Worm (Caenorhabditis elegans) whole organism, late embryonic: Measurements from ENCODE around the gene H12I19.115.

ENCODE experiments used
- C08G9.2 ChIP-seq: sonication (generic microtip); optimal IDR thresholded peaks from 2 replicates; lab custom pipeline; 2016; ENCODE audit warnings: mild to moderate bottlenecking, missing genetic modification characterization, moderate library complexity, missing compliant biosample characterization
- K02D7.2 ChIP-seq: sonication (generic microtip); optimal IDR thresholded peaks from 2 replicates; lab custom pipeline; 2017; ENCODE audit warnings: mild to moderate bottlenecking, missing genetic modification characterization, missing compliant biosample characterization
- K09A11.1 ChIP-seq: sonication (generic microtip); optimal IDR thresholded peaks from 2 replicates; lab custom pipeline; 2017; ENCODE audit warnings: antibody characterized with exemption, mild to moderate bottlenecking, missing genetic modification characterization, missing compliant biosample characterization; ENCODE audit not compliant: insufficient read depth
- T23F11.4 ChIP-seq: fragments of 200-800 bp; sonication (Bioruptor generic); optimal IDR thresholded peaks from 2 replicates; lab custom pipeline; 2018; ENCODE audit warnings: mild to moderate bottlenecking, missing genetic modification characterization, missing compliant biosample characterization
- Y22D7AL.16 ChIP-seq: sonication (generic microtip); optimal IDR thresholded peaks from 2 replicates; lab custom pipeline; 2016; ENCODE audit warnings: missing genetic modification characterization, missing compliant biosample characterization
- ahr-1 ChIP-seq: sonication (generic microtip); optimal IDR thresholded peaks from 2 replicates; lab custom pipeline; 2016; ENCODE audit warnings: missing genetic modification characterization, missing compliant biosample characterization
- ceh-19 ChIP-seq: fragments of 200-800 bp; sonication (Bioruptor generic); optimal IDR thresholded peaks from 2 replicates; lab custom pipeline; 2018; ENCODE audit warnings: mild to moderate bottlenecking, missing genetic modification characterization, missing compliant biosample characterization
- ceh-2 ChIP-seq: sonication (generic microtip); optimal IDR thresholded peaks from 2 replicates; lab custom pipeline; 2016; ENCODE audit warnings: missing genotype, missing genetic modification characterization, missing compliant biosample characterization
- ceh-22 ChIP-seq: sonication (generic microtip); optimal IDR thresholded peaks from 2 replicates; lab custom pipeline; 2017; ENCODE audit warnings: missing biosample characterization, missing genetic modification characterization
- ceh-24 ChIP-seq: sonication (generic microtip); optimal IDR thresholded peaks from 2 replicates; lab custom pipeline; 2016; ENCODE audit warnings: mild to moderate bottlenecking, missing genetic modification characterization, missing compliant biosample characterization
- ceh-30 ChIP-seq: fragments of 150-350 bp; optimal IDR thresholded peaks from 2 replicates; lab custom pipeline; 2014; ENCODE audit warnings: missing biosample characterization, missing genetic modification characterization
- ceh-45 ChIP-seq: fragments of 200-800 bp; sonication (Bioruptor generic); IDR thresholded peaks from 2 replicates; pipeline ENCODE4 v1.3.6; 2022; ENCODE audit warnings: missing genetic modification reagents, missing genetic modification characterization, missing compliant biosample characterization
- ceh-6 ChIP-seq: fragments of 200-800 bp; sonication (Bioruptor generic); optimal IDR thresholded peaks from 2 replicates; lab custom pipeline; 2018; ENCODE audit warnings: mild to moderate bottlenecking, missing genetic modification characterization, missing compliant biosample characterization
- dmd-4 ChIP-seq: sonication (generic microtip); optimal IDR thresholded peaks from 2 replicates; lab custom pipeline; 2016; ENCODE audit warnings: borderline replicate concordance, missing genetic modification characterization, missing compliant biosample characterization
- dve-1 ChIP-seq: sonication (generic microtip); optimal IDR thresholded peaks from 2 replicates; lab custom pipeline; 2017; ENCODE audit warnings: antibody characterized with exemption, mild to moderate bottlenecking, missing genetic modification characterization, missing compliant biosample characterization
- elt-4 ChIP-seq: sonication (generic microtip); optimal IDR thresholded peaks from 2 replicates; lab custom pipeline; 2016; ENCODE audit warnings: missing genetic modification characterization, missing compliant biosample characterization
- ets-4 ChIP-seq: sonication (generic microtip); optimal IDR thresholded peaks from 2 replicates; lab custom pipeline; 2016; ENCODE audit warnings: missing genetic modification characterization, missing compliant biosample characterization
- eyg-1 ChIP-seq: sonication (generic microtip); optimal IDR thresholded peaks from 2 replicates; lab custom pipeline; 2016; ENCODE audit warnings: missing genotype, missing genetic modification characterization, missing compliant biosample characterization
- fax-1 ChIP-seq: sonication (generic microtip); optimal IDR thresholded peaks from 2 replicates; lab custom pipeline; 2016; ENCODE audit warnings: missing genotype, missing genetic modification characterization, missing compliant biosample characterization
- hlh-13 ChIP-seq: fragments of 200-800 bp; sonication (Bioruptor generic); optimal IDR thresholded peaks from 2 replicates; lab custom pipeline; 2018; ENCODE audit warnings: mild to moderate bottlenecking, missing genetic modification characterization, missing compliant biosample characterization
- hlh-15 ChIP-seq: sonication (generic microtip); optimal IDR thresholded peaks from 2 replicates; lab custom pipeline; 2016; ENCODE audit warnings: missing genetic modification characterization, missing compliant biosample characterization
- hlh-30 ChIP-seq: sonication (generic microtip); optimal IDR thresholded peaks from 2 replicates; lab custom pipeline; 2017; ENCODE audit warnings: antibody characterized with exemption, missing genetic modification characterization, missing compliant biosample characterization; ENCODE audit not compliant: insufficient read depth
- lim-6 ChIP-seq: sonication (generic microtip); optimal IDR thresholded peaks from 2 replicates; lab custom pipeline; 2016; ENCODE audit warnings: missing genetic modification characterization, missing compliant biosample characterization
- nfya-1 ChIP-seq: sonication (generic microtip); optimal IDR thresholded peaks from 2 replicates; lab custom pipeline; 2017; ENCODE audit warnings: missing genetic modification characterization, mild to moderate bottlenecking, missing compliant biosample characterization, antibody characterized with exemption, moderate library complexity
- nhr-11 ChIP-seq: fragments of 150-350 bp; optimal IDR thresholded peaks from 2 replicates; lab custom pipeline; 2014; ENCODE audit warnings: missing biosample characterization, missing genetic modification characterization
- odd-2 ChIP-seq: sonication (generic microtip); optimal IDR thresholded peaks from 2 replicates; lab custom pipeline; 2017; ENCODE audit warnings: antibody characterized with exemption, mild to moderate bottlenecking, missing genetic modification characterization, missing compliant biosample characterization
- pag-3 ChIP-seq: sonication (generic microtip); optimal IDR thresholded peaks from 2 replicates; lab custom pipeline; 2016; ENCODE audit warnings: missing compliant biosample characterization, missing genetic modification characterization, borderline replicate concordance
- pat-9 ChIP-seq: fragments of 200-800 bp; sonication (Bioruptor generic); optimal IDR thresholded peaks from 2 replicates; lab custom pipeline; 2018; ENCODE audit warnings: mild to moderate bottlenecking, missing genetic modification characterization, moderate library complexity, missing compliant biosample characterization
- pax-1 ChIP-seq: fragments of 150-350 bp; optimal IDR thresholded peaks from 2 replicates; lab custom pipeline; 2014; ENCODE audit warnings: missing biosample characterization, missing genetic modification characterization
- pha-2 ChIP-seq: sonication (generic microtip); optimal IDR thresholded peaks from 2 replicates; lab custom pipeline; 2017; ENCODE audit warnings: mild to moderate bottlenecking, missing genetic modification characterization, missing compliant biosample characterization
- pqm-1 ChIP-seq: sonication (generic microtip); optimal IDR thresholded peaks from 2 replicates; lab custom pipeline; 2016; ENCODE audit warnings: missing genetic modification characterization, missing compliant biosample characterization
- pros-1 ChIP-seq: fragments of 150-350 bp; optimal IDR thresholded peaks from 2 replicates; lab custom pipeline; 2014; ENCODE audit warnings: missing biosample characterization, missing genetic modification reagents, missing genetic modification characterization
- ref-2 ChIP-seq: sonication (generic microtip); optimal IDR thresholded peaks from 2 replicates; lab custom pipeline; 2016; ENCODE audit warnings: missing genetic modification characterization, missing compliant biosample characterization
- rnt-1 ChIP-seq: sonication (generic microtip); optimal IDR thresholded peaks from 2 replicates; lab custom pipeline; 2016; ENCODE audit warnings: missing genetic modification characterization, missing compliant biosample characterization
- sox-4 ChIP-seq: sonication (generic microtip); optimal IDR thresholded peaks from 2 replicates; lab custom pipeline; 2017; ENCODE audit warnings: mild to moderate bottlenecking, missing genetic modification characterization, inconsistent platforms, missing compliant biosample characterization
- tbx-2 ChIP-seq: sonication (generic microtip); optimal IDR thresholded peaks from 2 replicates; lab custom pipeline; 2016; ENCODE audit warnings: missing genetic modification characterization, missing compliant biosample characterization
- tbx-7 ChIP-seq: sonication (generic microtip); optimal IDR thresholded peaks from 2 replicates; lab custom pipeline; 2016; ENCODE audit warnings: missing genotype, missing genetic modification characterization, missing compliant biosample characterization
- unc-3 ChIP-seq, 2 experiments: fragments of 200-800 bp in 1 of 2; sonication (Bioruptor generic) in 1 of 2; sonication (generic microtip) in 1 of 2; conservative IDR thresholded peaks in 1 of 2; optimal IDR thresholded peaks in 1 of 2; 2 replicates each; pipeline versions ENCODE4 v1.3.6 to Lab custom; 2016 to 2022; ENCODE audit warnings: missing compliant biosample characterization in 2 of 2, missing genetic modification characterization in 2 of 2, missing genetic modification reagents in 1 of 2
- zip-5 ChIP-seq: sonication (generic microtip); optimal IDR thresholded peaks from 2 replicates; lab custom pipeline; 2016; ENCODE audit warnings: missing genetic modification characterization, missing compliant biosample characterization
- ztf-16 ChIP-seq: sonication (generic microtip); optimal IDR thresholded peaks from 2 replicates; lab custom pipeline; 2017; ENCODE audit warnings: missing genetic modification characterization, missing compliant biosample characterization

Gene H12I19.115

DNA sequence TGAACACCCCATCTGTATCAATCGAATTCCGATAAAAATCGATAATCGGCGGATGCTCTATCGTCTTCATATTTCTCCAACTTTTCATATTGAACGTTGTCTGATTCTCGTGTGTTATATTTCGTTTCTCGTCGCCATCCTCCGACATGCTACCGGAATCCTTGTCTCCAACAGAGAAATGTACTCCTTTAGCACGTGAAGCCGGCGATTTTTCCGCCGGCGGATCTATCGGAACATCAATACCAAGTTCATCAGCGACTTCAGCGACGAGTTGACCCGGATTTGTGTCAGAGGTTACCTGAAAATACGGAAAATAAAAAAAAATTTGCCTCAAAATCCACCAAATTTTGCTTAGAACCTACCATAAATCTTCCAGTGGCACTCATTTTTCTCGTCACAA is 12.6 kb downstream of the H12I19.115 start:
- TF ChIP-seq unc-3 (GFP tag; conservative IDR thresholded peaks at IDR 0.05; lab: Robert Waterston, UW) (no peak), unc-3 (tag; optimal IDR thresholded peaks at IDR 0.05; lab: Kevin White, UChicago) (no peak), ceh-22 (tag; lab: Kevin White, UChicago) (no peak), zip-5 (tag; lab: Kevin White, UChicago) (no peak), elt-4 (tag; lab: Kevin White, UChicago) (no peak), dmd-4 (tag; lab: Kevin White, UChicago) (no peak), hlh-15 (no peak), pag-3 (no peak), ceh-24 (tag; lab: Kevin White, UChicago) (no peak), sox-4 (tag; lab: Kevin White, UChicago) (no peak), pqm-1 (tag; lab: Kevin White, UChicago) (no peak), tbx-2 (tag; lab: Kevin White, UChicago) (no peak), ets-4 (tag; lab: Kevin White, UChicago) (no peak), lim-6 (tag; lab: Kevin White, UChicago) (no peak), odd-2 (tag; lab: Kevin White, UChicago) (no peak)
- TF ChIP-seq, all 69 proteins: peak for 0

DNA sequence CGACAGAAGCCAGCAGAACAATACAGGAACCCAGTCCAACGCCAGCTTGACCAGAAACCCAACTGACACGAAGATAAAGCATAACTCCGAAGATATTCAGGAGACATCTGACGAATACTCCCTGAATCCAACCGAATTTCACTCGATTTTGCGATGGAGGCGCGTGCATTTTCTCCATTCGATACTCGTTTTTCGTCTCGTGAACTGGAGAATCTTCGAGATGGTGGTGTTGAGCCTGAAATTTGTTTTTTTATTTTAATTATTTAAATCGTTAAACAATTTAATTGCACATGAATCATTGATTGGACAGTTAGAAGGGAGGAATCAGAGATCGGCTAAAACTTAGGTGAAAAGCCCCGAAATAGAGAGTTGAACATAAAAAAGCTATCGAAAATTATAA is 13.3 kb downstream of the H12I19.115 start:
- TF ChIP-seq T23F11.4 (GFP tag; lab: Kevin White, UChicago) (no peak), K02D7.2 (tag; lab: Kevin White, UChicago) (no peak), ceh-45 (GFP tag; lab: Robert Waterston, UW) (no peak), ceh-19 (GFP tag; lab: Kevin White, UChicago) (no peak), ceh-30 (tag; lab: Kevin White, UChicago) (no peak)
- TF ChIP-seq, all 69 proteins: peak for 0

DNA sequence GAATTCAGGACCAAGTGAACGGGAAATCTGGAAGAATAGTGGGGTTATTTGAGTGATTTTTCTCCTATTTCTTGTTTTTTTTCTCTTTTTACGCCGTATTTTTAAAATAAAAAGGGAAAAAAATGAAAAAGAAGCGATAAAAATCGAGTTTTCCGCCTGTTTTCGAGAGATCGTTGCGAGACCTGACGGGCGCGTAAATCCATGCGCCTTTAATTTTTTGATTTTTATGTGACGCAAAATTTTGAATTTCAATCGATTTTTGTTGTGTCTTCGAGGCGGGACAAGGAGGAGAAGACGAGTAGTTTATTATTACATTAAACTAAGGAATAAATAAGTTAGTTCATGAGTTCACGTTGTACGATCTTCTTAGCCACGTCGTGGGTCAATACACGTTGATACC is 14.0 kb downstream of the H12I19.115 start:
- TF ChIP-seq eyg-1: no peak
- TF ChIP-seq pros-1 (tag; lab: Kevin White, UChicago): no peak
- no peak for TF ChIP-seq hlh-13
- TF ChIP-seq K02D7.2 (tag; lab: Kevin White, UChicago): no peak
- TF ChIP-seq ztf-16 (tag; lab: Kevin White, UChicago): no peak
- TF ChIP-seq nfya-1 (tag; lab: Kevin White, UChicago): no peak
- TF ChIP-seq ref-2 (tag; lab: Kevin White, UChicago): no peak
- no peak for TF ChIP-seq nhr-11 (tag; lab: Kevin White, UChicago)
- TF ChIP-seq ceh-24 (tag; lab: Kevin White, UChicago): no peak
- TF ChIP-seq zip-5 (tag; lab: Kevin White, UChicago): no peak
- TF ChIP-seq rnt-1 (tag; lab: Kevin White, UChicago): no peak
- TF ChIP-seq pax-1 (tag; lab: Kevin White, UChicago): no peak
- no peak for TF ChIP-seq ahr-1 (tag; lab: Kevin White, UChicago)
- TF ChIP-seq Y22D7AL.16 (tag; lab: Kevin White, UChicago): no peak
- TF ChIP-seq ceh-45 (GFP tag; lab: Robert Waterston, UW): no peak
- TF ChIP-seq K09A11.1: no peak

DNA sequence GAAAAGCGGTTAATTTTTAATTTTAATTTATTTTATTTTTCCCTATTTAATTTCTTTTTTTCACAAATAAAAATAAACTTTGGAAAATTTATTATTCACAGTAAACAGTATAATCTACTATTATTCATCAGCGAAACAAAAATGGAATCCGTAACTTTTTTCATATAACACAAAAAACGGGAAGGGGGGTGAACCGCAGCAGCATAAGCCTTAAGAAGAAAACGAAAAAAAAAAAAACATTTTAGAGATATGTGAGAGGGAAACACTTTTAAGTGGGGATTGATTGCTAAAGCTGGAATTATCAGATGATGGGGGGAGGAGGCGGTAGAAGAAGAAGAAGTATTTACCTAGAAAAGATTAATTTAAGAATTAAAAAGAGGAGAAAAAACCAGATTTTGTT is 20.0 kb downstream of the H12I19.115 start:
- TF ChIP-seq ceh-2 (tag; lab: Kevin White, UChicago): no peak
- TF ChIP-seq pha-2: no peak
- TF ChIP-seq C08G9.2 (tag; lab: Kevin White, UChicago): no peak
- TF ChIP-seq pqm-1 (tag; lab: Kevin White, UChicago): no peak
- TF ChIP-seq, all 69 proteins: peak for 0

DNA sequence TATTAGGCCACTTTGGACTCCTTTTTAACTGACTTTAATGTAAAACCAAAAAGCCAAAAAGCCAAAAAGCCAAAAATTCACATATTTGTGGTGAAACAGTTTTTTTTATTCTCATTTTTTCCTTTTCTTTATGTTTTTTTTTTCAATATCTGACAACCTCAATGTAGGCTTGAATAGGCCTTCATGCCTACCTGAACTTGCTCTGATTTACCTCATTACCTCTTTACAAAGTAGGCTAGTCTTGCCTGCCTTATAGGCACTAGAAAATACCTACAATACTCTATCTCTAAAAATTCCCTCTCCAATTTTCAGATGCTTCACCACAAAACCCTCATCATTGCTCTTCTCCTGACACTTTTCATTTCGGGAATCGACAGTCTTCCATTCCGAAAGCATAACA is 21.4 kb downstream of the H12I19.115 start, which contains the start of gene ins-34:
Gene ins-34 (plus strand): TSS at position 301 of the 400 bp plus-strand sequence.
- TF ChIP-seq pat-9 (tag; lab: Kevin White, UChicago) (no peak), ceh-6 (GFP tag; lab: Kevin White, UChicago) (no peak), fax-1 (tag; lab: Kevin White, UChicago) (no peak), tbx-7 (tag; lab: Kevin White, UChicago) (no peak), tbx-2 (tag; lab: Kevin White, UChicago) (no peak), dve-1 (tag; lab: Kevin White, UChicago) (no peak), hlh-30 (tag; lab: Kevin White, UChicago) (no peak), ceh-30 (tag; lab: Kevin White, UChicago) (no peak), ceh-2 (tag; lab: Kevin White, UChicago) (no peak), zip-5 (tag; lab: Kevin White, UChicago) (no peak), nfya-1 (tag; lab: Kevin White, UChicago) (no peak)
